Worm (Caenorhabditis elegans) whole organism, midembryonic: ENCODE data around the gene M176.4.

ENCODE experiments used
- cog-1 ChIP-seq: sonication (generic microtip); optimal IDR thresholded peaks from 2 replicates; lab custom pipeline; 2016; ENCODE audit warnings: missing genetic modification characterization, missing compliant biosample characterization
- flt-1 ChIP-seq: fragments of 200-800 bp; sonication (Bioruptor generic); IDR thresholded peaks from 2 replicates; pipeline ENCODE4 v1.3.6; 2022; ENCODE audit warnings: missing genetic modification characterization, missing compliant biosample characterization
- med-1 ChIP-seq: sonication (generic microtip); optimal IDR thresholded peaks from 2 replicates; lab custom pipeline; 2017; ENCODE audit warnings: missing genetic modification characterization, mild to moderate bottlenecking, missing compliant biosample characterization, antibody characterized with exemption, missing genetic modification reagents; ENCODE audit not compliant: insufficient read depth
- ref-1 ChIP-seq: fragments of 200-800 bp; sonication (Bioruptor generic); conservative IDR thresholded peaks from 2 replicates; pipeline ENCODE4 v1.3.6; 2022; ENCODE audit warnings: missing genetic modification reagents, missing genetic modification characterization, missing compliant biosample characterization
- tab-1 ChIP-seq: fragments of 200-800 bp; sonication (Bioruptor generic); IDR thresholded peaks from 2 replicates; pipeline ENCODE4 v1.3.6; 2022; ENCODE audit warnings: missing genetic modification characterization, missing compliant biosample characterization
- ztf-29 ChIP-seq: fragments of 200-800 bp; sonication (Bioruptor generic); IDR thresholded peaks from 2 replicates; pipeline ENCODE4 v1.3.6; 2022; ENCODE audit warnings: missing genetic modification reagents, missing genetic modification characterization, missing compliant biosample characterization

ce11 chrII:9399746-9400145 lies 18.4 kb upstream of the M176.4 start, which contains the start of gene Y51B9A.7:
- no peak for TF ChIP-seq ztf-29 (GFP tag; lab: Robert Waterston, UW)
- no peak for TF ChIP-seq tab-1 (GFP tag; lab: Robert Waterston, UW)
- no peak for TF ChIP-seq med-1 (GFP tag; lab: Kevin White, UChicago)
- no peak for TF ChIP-seq flt-1
- no peak for TF ChIP-seq ref-1 (GFP tag; lab: Robert Waterston, UW)
- TF ChIP-seq cog-1 (tag; lab: Kevin White, UChicago), result no peak
